Worm (Caenorhabditis elegans) whole organism, midembryonic: ENCODE results near the gene T13A10.1.
A peak's percentile ranks its signal among the peaks of the same experiment; 100 is the strongest.

ENCODE experiments used
- T22C8.4 ChIP-seq: fragments of 200-800 bp; sonication (Bioruptor generic); IDR thresholded peaks from 2 replicates; pipeline ENCODE4 v1.3.6; 2022; ENCODE audit warnings: missing genetic modification characterization, missing compliant biosample characterization
- cog-1 ChIP-seq: sonication (generic microtip); optimal IDR thresholded peaks from 2 replicates; lab custom pipeline; 2016; ENCODE audit warnings: missing genetic modification characterization, missing compliant biosample characterization
- flt-1 ChIP-seq: fragments of 200-800 bp; sonication (Bioruptor generic); IDR thresholded peaks from 2 replicates; pipeline ENCODE4 v1.3.6; 2022; ENCODE audit warnings: missing genetic modification characterization, missing compliant biosample characterization
- klf-2 ChIP-seq: fragments of 200-800 bp; sonication (Bioruptor generic); conservative IDR thresholded peaks from 2 replicates; pipeline ENCODE4 v1.3.6; 2022; ENCODE audit warnings: missing genetic modification reagents, missing genetic modification characterization, missing compliant biosample characterization
- med-1 ChIP-seq: sonication (generic microtip); optimal IDR thresholded peaks from 2 replicates; lab custom pipeline; 2017; ENCODE audit warnings: missing genetic modification characterization, mild to moderate bottlenecking, missing compliant biosample characterization, antibody characterized with exemption, missing genetic modification reagents; ENCODE audit not compliant: insufficient read depth
- ref-1 ChIP-seq: fragments of 200-800 bp; sonication (Bioruptor generic); conservative IDR thresholded peaks from 2 replicates; pipeline ENCODE4 v1.3.6; 2022; ENCODE audit warnings: missing genetic modification reagents, missing genetic modification characterization, missing compliant biosample characterization
- tab-1 ChIP-seq: fragments of 200-800 bp; sonication (Bioruptor generic); IDR thresholded peaks from 2 replicates; pipeline ENCODE4 v1.3.6; 2022; ENCODE audit warnings: missing genetic modification characterization, missing compliant biosample characterization
- ztf-23 ChIP-seq: fragments of 200-800 bp; sonication (Bioruptor generic); IDR thresholded peaks from 2 replicates; pipeline ENCODE4 v1.3.6; 2022; ENCODE audit warnings: missing genetic modification reagents, missing genetic modification characterization, missing compliant biosample characterization
- ztf-29 ChIP-seq: fragments of 200-800 bp; sonication (Bioruptor generic); IDR thresholded peaks from 2 replicates; pipeline ENCODE4 v1.3.6; 2022; ENCODE audit warnings: missing genetic modification reagents, missing genetic modification characterization, missing compliant biosample characterization

The T13A10.1 gene

ce11 chrIV:6323654-6324224, 47.9 kb downstream of the T13A10.1 start, which contains the start of gene sqd-1:
Gene sqd-1, plus strand, starts transcription at chrIV:6324174.
- TF ChIP-seq ref-1 (GFP tag; lab: Robert Waterston, UW) (no peak), cog-1 (peak; percentile 60), klf-2 (no peak), flt-1 (GFP tag; lab: Robert Waterston, UW) (peak; percentile 78), tab-1 (GFP tag; lab: Robert Waterston, UW) (no peak), ztf-29 (no peak), T22C8.4 (no peak), ztf-23 (GFP tag; lab: Robert Waterston, UW) (peak; percentile 85), med-1 (GFP tag; lab: Kevin White, UChicago) (no peak)

- no peak for TF ChIP-seq ref-1 (GFP tag; lab: Robert Waterston, UW)
- no peak for TF ChIP-seq med-1 (GFP tag; lab: Kevin White, UChicago)
- no peak for TF ChIP-seq tab-1 (GFP tag; lab: Robert Waterston, UW)
- no peak for TF ChIP-seq flt-1 (GFP tag; lab: Robert Waterston, UW)
- no peak for TF ChIP-seq T22C8.4
- no peak for TF ChIP-seq ztf-29
- no peak for TF ChIP-seq klf-2
Observed at ce11 chrIV:6325772-6326171, 49.9 kb downstream of the T13A10.1 start.

ce11 chrIV:6326448-6326847, 50.6 kb downstream of the T13A10.1 start, which contains the start of gene lsm-8:
Gene lsm-8, plus strand, starts transcription at chrIV:6326526.
- no peak for TF ChIP-seq ref-1 (GFP tag; lab: Robert Waterston, UW)
- no peak for TF ChIP-seq ztf-23 (GFP tag; lab: Robert Waterston, UW)
- TF ChIP-seq T22C8.4, result no peak
- no peak for TF ChIP-seq cog-1
- TF ChIP-seq klf-2, result no peak
- TF ChIP-seq med-1 (GFP tag; lab: Kevin White, UChicago), result no peak
- TF ChIP-seq flt-1 (GFP tag; lab: Robert Waterston, UW), result no peak
- no peak for TF ChIP-seq ztf-29
- TF ChIP-seq tab-1 (GFP tag; lab: Robert Waterston, UW), result no peak
